Worm (Caenorhabditis elegans) whole organism, L4/young adult: ENCODE measurements around the gene ZK1307.8.

Experiments used
- dao-5 ChIP-seq: sonication (generic microtip); optimal IDR thresholded peaks from 2 replicates; lab custom pipeline; 2016; ENCODE audit warnings: missing genotype, missing genetic modification characterization, moderate library complexity, missing compliant biosample characterization
- him-1 ChIP-seq: sonication (generic microtip); optimal IDR thresholded peaks from 2 replicates; lab custom pipeline; 2016; ENCODE audit warnings: missing genotype, missing genetic modification reagents, missing genetic modification characterization, missing compliant biosample characterization

DNA sequence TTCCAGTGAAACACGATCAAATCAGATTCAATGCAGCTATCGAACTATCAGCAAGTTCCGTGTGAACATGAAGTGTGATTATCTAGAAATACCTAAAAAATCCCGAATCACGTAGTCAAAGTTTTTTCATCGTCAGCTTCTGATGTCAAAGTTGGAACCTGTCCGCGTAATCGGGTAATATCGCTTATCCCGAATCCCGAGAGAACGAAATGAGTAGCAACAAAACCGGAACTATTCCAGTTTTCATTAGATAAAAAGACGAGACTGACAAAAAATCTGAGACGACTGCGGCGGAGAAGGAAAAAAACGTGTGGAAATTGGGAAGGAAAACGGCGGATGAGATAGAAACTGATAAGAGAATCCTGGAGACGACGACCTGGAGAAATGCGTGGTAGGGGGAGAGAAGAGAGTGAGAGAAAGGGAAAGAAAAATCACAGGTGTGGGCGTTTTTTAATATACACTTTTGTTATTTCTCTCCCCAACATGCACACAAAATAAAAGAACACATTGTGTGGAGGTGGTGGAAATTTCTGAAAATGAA, 4.3 kb upstream of the ZK1307.8 start:
- TF ChIP-seq dao-5 (tag; lab: Kevin White, UChicago), result no peak
- no peak for TF ChIP-seq him-1 (tag; lab: Kevin White, UChicago)
